Fruit fly (Drosophila melanogaster): ENCODE data around the gene dpr15.

- TF ChIP-seq psq (optimal IDR thresholded peaks at IDR 0.05) (no peak), ttk (optimal IDR thresholded peaks at IDR 0.05) (no peak), h (optimal IDR thresholded peaks at IDR 0.05) (no peak), Myc (optimal IDR thresholded peaks at IDR 0.05) (no peak), insv (optimal IDR thresholded peaks at IDR 0.05) (no peak), Sin3A (optimal IDR thresholded peaks at IDR 0.05) (no peak)
These were observed 37.2 kb downstream of the dpr15 start for dm6 chr3R:12121161-12121560.

Data from Kc167 (cell line).